Worm (Caenorhabditis elegans) whole organism, L1 larva: ENCODE results near the gene irld-2.

ENCODE experiments used
- ama-1 ChIP-seq: fragments of 150-350 bp; optimal IDR thresholded peaks from 2 replicates; lab custom pipeline; 2014
- lin-39 ChIP-seq: fragments of 150-350 bp; optimal IDR thresholded peaks from 2 replicates; lab custom pipeline; 2014; ENCODE audit warnings: missing biosample characterization, missing genetic modification reagents, missing genetic modification characterization
- nhr-11 ChIP-seq: fragments of 150-350 bp; optimal IDR thresholded peaks from 2 replicates; lab custom pipeline; 2014; ENCODE audit warnings: missing biosample characterization, missing genetic modification characterization
- nhr-85 ChIP-seq: sonication (generic microtip); peaks from one replicate; lab custom pipeline; 2016; ENCODE audit warnings: missing genetic modification characterization, inconsistent platforms, missing compliant biosample characterization
- skn-1 ChIP-seq: fragments of 150-350 bp; optimal IDR thresholded peaks from 2 replicates; lab custom pipeline; 2014; ENCODE audit warnings: missing biosample characterization, missing genetic modification characterization

- TF ChIP-seq lin-39 (tag; lab: Kevin White, UChicago) (no peak), nhr-11 (no peak), skn-1 (tag; lab: Kevin White, UChicago) (no peak), nhr-85 (tag; lab: Kevin White, UChicago) (no peak), ama-1 (lab: Kevin White, UChicago) (no peak)
Measured at ce11 chrX:13443283-13443682, 48.4 kb upstream of the irld-2 start.
